Fruit fly (Drosophila melanogaster): Measurements from ENCODE around the gene CG1529.

Gene CG1529

DNA sequence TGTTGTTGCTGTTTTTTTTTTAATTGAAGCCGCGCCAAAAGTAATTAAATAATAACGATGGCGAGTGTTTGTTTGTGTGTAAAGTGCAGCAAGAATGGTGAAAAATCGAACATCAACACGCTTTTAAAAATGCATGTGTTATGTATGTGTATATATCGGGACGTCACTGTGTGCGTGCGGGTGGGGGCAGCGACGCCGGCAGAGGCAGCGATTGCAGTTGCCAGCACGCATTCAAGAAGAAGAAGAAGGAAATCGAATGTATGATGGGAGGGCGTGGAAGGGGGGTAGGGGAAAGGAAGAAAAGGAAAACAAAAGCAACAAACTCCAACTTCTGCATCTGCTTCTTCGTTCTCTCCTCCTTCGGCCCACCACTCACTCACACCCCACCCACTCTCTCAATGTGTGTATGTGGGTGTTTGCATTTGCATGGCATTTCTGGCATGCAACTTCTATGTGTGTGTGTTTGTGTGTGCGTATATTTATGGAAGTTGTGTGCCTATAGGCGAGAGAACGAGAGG, 23.3 kb upstream of the CG1529 start:
- no peak for TF ChIP-seq dac (GFP tag; optimal IDR thresholded peaks at IDR 0.05)
- TF ChIP-seq CG1621 (tag; optimal IDR thresholded peaks at IDR 0.05) = peak; percentile 23
- peak; percentile 72; the same call in 2 of the 3 replicates for TF ChIP-seq CG6163 (GFP tag; IDR thresholded peaks at IDR 0.05)
- peak; percentile 59 for TF ChIP-seq CG16779 (tag; optimal IDR thresholded peaks at IDR 0.05)
- peak; percentile 70; the same call in 1 of the 3 replicates for TF ChIP-seq eg (GFP tag; IDR thresholded peaks at IDR 0.05)
- peak; percentile 8 for TF ChIP-seq achi (GFP tag; optimal IDR thresholded peaks at IDR 0.05)
- TF ChIP-seq CG8119 (GFP tag; IDR thresholded peaks at IDR 0.05) = peak; percentile 58; the same call in 2 of the 3 replicates
- TF ChIP-seq salr (GFP tag; optimal IDR thresholded peaks at IDR 0.05) = no peak
- TF ChIP-seq CG6808 (GFP tag; optimal IDR thresholded peaks at IDR 0.05) = peak; percentile 62
- TF ChIP-seq CG3032 (tag; optimal IDR thresholded peaks at IDR 0.05) = peak; percentile 38
- TF ChIP-seq dsx (GFP tag; optimal IDR thresholded peaks at IDR 0.05; ENCODE audit: poor library complexity, severe bottlenecking) = peak; percentile 73
- TF ChIP-seq Lpt (GFP tag; optimal IDR thresholded peaks at IDR 0.05) = peak; percentile 37
- TF ChIP-seq net (GFP tag; optimal IDR thresholded peaks at IDR 0.05) = no peak
- no peak for TF ChIP-seq vri (GFP tag; optimal IDR thresholded peaks at IDR 0.05)
- TF ChIP-seq CG9139 (GFP tag; optimal IDR thresholded peaks at IDR 0.05) = peak; percentile 56
- TF ChIP-seq Sox15 (GFP tag; optimal IDR thresholded peaks at IDR 0.05) = no peak
- peak; percentile 55 for TF ChIP-seq svp (GFP tag)
- TF ChIP-seq Ets96B (tag; optimal IDR thresholded peaks at IDR 0.05) = peak; percentile 37
- TF ChIP-seq CG6792 (GFP tag; optimal IDR thresholded peaks at IDR 0.05) = peak; percentile 8
- peak; percentile 6 for TF ChIP-seq Blimp-1 (GFP tag; optimal IDR thresholded peaks at IDR 0.05)
- no peak for TF ChIP-seq topi (GFP tag; optimal IDR thresholded peaks at IDR 0.05)
- peak; percentile 78 to 91 for TF ChIP-seq ss (GFP tag; optimal IDR thresholded peaks at IDR 0.05)
- peak; percentile 10 for TF ChIP-seq CG6276 (GFP tag; optimal IDR thresholded peaks at IDR 0.05)
- TF ChIP-seq Gug (GFP tag; IDR thresholded peaks at IDR 0.05) = peak; percentile 28; the same call in 1 of the 2 replicates
- peak; percentile 63 for TF ChIP-seq CG15336 (GFP tag; IDR thresholded peaks at IDR 0.05)
- peak; percentile 10 for TF ChIP-seq CG32006 (GFP tag; optimal IDR thresholded peaks at IDR 0.05)
- TF ChIP-seq CG8632 (GFP tag; optimal IDR thresholded peaks at IDR 0.05) = no peak
- no peak for TF ChIP-seq acj6 (GFP tag; optimal IDR thresholded peaks at IDR 0.05)

DNA sequence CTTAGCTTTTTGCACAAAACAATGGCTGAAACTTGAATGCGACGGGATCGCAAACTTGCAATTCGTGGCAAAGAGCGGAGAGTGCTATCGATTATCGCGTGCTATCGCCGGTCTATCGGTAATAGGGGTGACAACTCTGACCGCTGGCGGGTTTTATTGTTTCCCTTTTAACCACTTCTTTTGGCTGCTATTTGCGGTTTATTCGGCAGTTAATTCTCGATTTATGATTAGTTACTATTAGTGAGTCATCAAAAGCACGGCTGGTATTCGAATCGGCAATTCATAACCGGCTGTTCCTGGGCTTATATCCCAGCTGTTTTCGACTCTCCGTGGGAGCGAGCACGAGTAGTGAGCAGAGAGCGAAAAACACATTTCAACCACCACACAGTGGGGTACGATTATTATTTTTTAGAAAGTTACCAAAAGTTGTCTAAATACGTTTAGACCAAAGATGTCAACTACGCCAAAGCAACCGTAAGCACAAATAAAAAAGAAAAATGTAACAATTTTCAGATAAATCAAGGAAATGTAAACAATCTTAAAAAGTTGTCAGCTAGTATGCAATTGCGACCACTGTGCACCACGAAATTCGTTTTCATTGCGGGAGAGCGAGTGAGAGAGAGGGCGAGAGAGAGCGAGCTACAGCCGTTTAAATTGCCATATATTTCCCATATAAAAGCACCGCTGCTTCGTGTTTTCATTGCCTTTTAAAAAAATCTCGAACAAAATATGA, 22.3 kb upstream of the CG1529 start, which contains the start of the genes Stt3A and bves:
Gene Stt3A, minus strand, starts transcription at position 89 of the 733 bp plus-strand sequence.
Gene bves, plus strand, starts transcription at position 115 of the 733 bp plus-strand sequence.
- TF ChIP-seq CG11294 (GFP tag; IDR thresholded peaks at IDR 0.05) (peak; percentile 94), Smox (GFP tag; optimal IDR thresholded peaks at IDR 0.05) (peak; percentile 99), CG10669 (GFP tag; optimal IDR thresholded peaks at IDR 0.05) (peak; percentile 98), CG6163 (GFP tag; IDR thresholded peaks at IDR 0.05) (peak; percentile 99), achi (GFP tag; optimal IDR thresholded peaks at IDR 0.05) (peak; percentile 98), CG8632 (GFP tag; optimal IDR thresholded peaks at IDR 0.05) (peak; percentile 99), CG3032 (tag; optimal IDR thresholded peaks at IDR 0.05) (peak; percentile 95), Met (GFP tag; optimal IDR thresholded peaks at IDR 0.05) (peak; percentile 99), Sox15 (GFP tag; optimal IDR thresholded peaks at IDR 0.05) (peak; percentile 97), CG6276 (GFP tag; optimal IDR thresholded peaks at IDR 0.05) (peak; percentile 99), Hr38 (GFP tag; optimal IDR thresholded peaks at IDR 0.05) (peak; percentile 59), CG1621 (tag; optimal IDR thresholded peaks at IDR 0.05) (peak; percentile 98), Sox14 (GFP tag; optimal IDR thresholded peaks at IDR 0.05) (peak; percentile 99), Eip75B (GFP tag; optimal IDR thresholded peaks at IDR 0.05) (peak; percentile 99), CG9139 (GFP tag; optimal IDR thresholded peaks at IDR 0.05) (peak; percentile 98), Hr39 (GFP tag; optimal IDR thresholded peaks at IDR 0.05) (peak; percentile 98), CG10631 (GFP tag; optimal IDR thresholded peaks at IDR 0.05) (peak; percentile 98), pdm3 (GFP tag; optimal IDR thresholded peaks at IDR 0.05) (peak; percentile 99), cyc (GFP tag; optimal IDR thresholded peaks at IDR 0.05) (peak; percentile 97), CG4318 (GFP tag; optimal IDR thresholded peaks at IDR 0.05) (peak; percentile 96), net (GFP tag; optimal IDR thresholded peaks at IDR 0.05) (peak; percentile 99), OdsH (GFP tag; optimal IDR thresholded peaks at IDR 0.05) (peak; percentile 99), CG11902 (GFP tag; optimal IDR thresholded peaks at IDR 0.05) (peak; percentile 93), Eip78C (GFP tag) (peak; percentile 100), Ets96B (tag; optimal IDR thresholded peaks at IDR 0.05) (peak; percentile 98), fd59A (GFP tag; optimal IDR thresholded peaks at IDR 0.05) (peak; percentile 97), CG8119 (GFP tag; IDR thresholded peaks at IDR 0.05) (peak; percentile 99), CG6792 (GFP tag; optimal IDR thresholded peaks at IDR 0.05) (peak; percentile 99), Hr4 (GFP tag; optimal IDR thresholded peaks at IDR 0.05) (peak; percentile 99), CG32006 (GFP tag; optimal IDR thresholded peaks at IDR 0.05) (peak; percentile 98), Gug (GFP tag; IDR thresholded peaks at IDR 0.05) (peak; percentile 95), dsx (GFP tag; optimal IDR thresholded peaks at IDR 0.05; ENCODE audit: poor library complexity, severe bottlenecking) (peak; percentile 96), CG11762 (GFP tag; optimal IDR thresholded peaks at IDR 0.05; ENCODE audit: insufficient read depth) (peak; percentile 98), eg (GFP tag; IDR thresholded peaks at IDR 0.05) (peak; percentile 98)
